Fruit fly (Drosophila melanogaster): ENCODE results near the gene CG12229.

CG12229 gene

DNA sequence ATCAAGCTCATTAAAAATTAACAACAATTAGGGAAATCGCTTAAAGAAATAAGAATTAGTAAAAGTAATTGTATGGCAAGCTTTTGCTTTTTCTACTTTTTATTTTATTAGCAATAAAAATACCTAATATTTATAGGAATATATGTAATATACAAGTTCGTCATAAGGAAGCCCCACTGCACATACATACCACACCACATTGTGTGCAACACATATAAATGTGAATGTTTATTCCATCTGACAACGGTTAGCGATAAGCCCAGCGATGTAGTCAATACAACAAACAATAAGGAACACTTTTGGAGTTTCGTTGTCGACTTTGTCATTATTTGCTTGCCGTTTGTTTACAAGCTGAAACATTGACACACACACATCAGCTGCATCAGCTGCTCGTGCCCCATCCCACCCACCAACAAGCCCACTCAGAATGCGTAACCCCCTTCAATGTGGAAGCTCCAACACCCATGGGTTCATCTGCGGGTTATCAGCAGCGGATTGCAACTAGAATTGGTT, 49.1 kb upstream of the CG12229 start (continued):
- TF ChIP-seq bbx (GFP tag; IDR thresholded peaks at IDR 0.05; ENCODE audit: partially characterized antibody) (no peak), salm (tag; optimal IDR thresholded peaks at IDR 0.05) (peak; percentile 90), ab (GFP tag; optimal IDR thresholded peaks at IDR 0.05) (no peak), chm (GFP tag; IDR thresholded peaks at IDR 0.05) (peak; percentile 88; the same call in 1 of the 2 replicates), Elba2 (GFP tag; optimal IDR thresholded peaks at IDR 0.05) (no peak), CG5953 (GFP tag; IDR thresholded peaks at IDR 0.05) (0 out of 2 replicates have a peak, but pooled peaks have one; percentile 5), Bdp1 (GFP tag; optimal IDR thresholded peaks at IDR 0.05) (peak; percentile 35), Trl (optimal IDR thresholded peaks at IDR 0.05) (no peak), Trl (GFP tag; optimal IDR thresholded peaks at IDR 0.05) (peak; percentile 80), Hmx (GFP tag; optimal IDR thresholded peaks at IDR 0.05) (no peak), BEAF-32 (GFP tag; optimal IDR thresholded peaks at IDR 0.05) (no peak), CG8944 (GFP tag; optimal IDR thresholded peaks at IDR 0.05) (peak; percentile 45), MTF-1 (GFP tag; optimal IDR thresholded peaks at IDR 0.05; ENCODE audit: borderline replicate concordance) (peak; percentile 96), mam (GFP tag; optimal IDR thresholded peaks at IDR 0.05) (no peak), Bgb (GFP tag; IDR thresholded peaks at IDR 0.05; ENCODE audit: partially characterized antibody) (no peak), fru (optimal IDR thresholded peaks at IDR 0.05) (no peak), Dek (tag; optimal IDR thresholded peaks at IDR 0.05) (no peak), abd-A (tag; optimal IDR thresholded peaks at IDR 0.05) (no peak), sc (optimal IDR thresholded peaks at IDR 0.05) (no peak), sc (GFP tag; optimal IDR thresholded peaks at IDR 0.05) (peak; percentile 89), slou (GFP tag; optimal IDR thresholded peaks at IDR 0.05) (no peak), CG15011 (GFP tag; optimal IDR thresholded peaks at IDR 0.05) (peak; percentile 74), psq (GFP tag; optimal IDR thresholded peaks at IDR 0.05) (peak; percentile 12), CG4730 (GFP tag; IDR thresholded peaks at IDR 0.05) (no peak), CG1529 (GFP tag; optimal IDR thresholded peaks at IDR 0.05) (peak; percentile 92), az2 (GFP tag; optimal IDR thresholded peaks at IDR 0.05) (peak; percentile 39), ac (GFP tag; optimal IDR thresholded peaks at IDR 0.05) (peak; percentile 92), Dp (GFP tag; optimal IDR thresholded peaks at IDR 0.05) (no peak), Opbp (GFP tag; IDR thresholded peaks at IDR 0.05; ENCODE audit: partially characterized antibody) (no peak), Med (GFP tag) (peak; percentile 93), CG2678 (tag; optimal IDR thresholded peaks at IDR 0.05) (peak; percentile 81), CG17802 (tag; optimal IDR thresholded peaks at IDR 0.05) (peak; percentile 59), Fer1 (GFP tag; optimal IDR thresholded peaks at IDR 0.05) (peak; percentile 47), TFAM (GFP tag; optimal IDR thresholded peaks at IDR 0.05) (peak; percentile 76), sug (tag; optimal IDR thresholded peaks at IDR 0.05) (peak; percentile 8), zfh1 (GFP tag; IDR thresholded peaks at IDR 0.05) (peak; percentile 81), Xbp1 (GFP tag; optimal IDR thresholded peaks at IDR 0.05) (peak; percentile 44), bsh (GFP tag; optimal IDR thresholded peaks at IDR 0.05) (peak; percentile 8 to 92), rib (GFP tag; IDR thresholded peaks at IDR 0.05) (no peak), CG1792 (GFP tag; optimal IDR thresholded peaks at IDR 0.05) (peak; percentile 73), CG31224 (GFP tag; IDR thresholded peaks at IDR 0.05) (no peak), CTCF (GFP tag; optimal IDR thresholded peaks at IDR 0.05) (peak; percentile 59), CG10565 (GFP tag; optimal IDR thresholded peaks at IDR 0.05) (no peak), stwl (tag; optimal IDR thresholded peaks at IDR 0.05) (peak; percentile 37), lov (optimal IDR thresholded peaks at IDR 0.05) (no peak), lov (GFP tag; IDR thresholded peaks at IDR 0.05) (peak; percentile 89; the same call in 2 of the 3 replicates), CG6813 (GFP tag; optimal IDR thresholded peaks at IDR 0.05) (peak; percentile 95), CG10543 (GFP tag; optimal IDR thresholded peaks at IDR 0.05) (peak; percentile 55), al (GFP tag; IDR thresholded peaks at IDR 0.05) (no peak), CG7372 (GFP tag; IDR thresholded peaks at IDR 0.05) (no peak), chinmo (GFP tag; IDR thresholded peaks at IDR 0.05; ENCODE audit: partially characterized antibody) (0 out of 4 replicates have a peak, but pooled peaks have one; percentile 23), Dfd (GFP tag; optimal IDR thresholded peaks at IDR 0.05) (no peak)
